Worm (Caenorhabditis elegans): ENCODE data around the gene ZK616.61.
"Not testable (repeated sequence)": the region's sequence is repeated elsewhere in the genome, so short reads cannot be mapped to it uniquely, and the experiment has no call there.

ZK616.61 gene

ce11 chrIV:5455999-5456398 is 50.6 kb downstream of the ZK616.61 start, which contains the start of gene Y4C6A.3:
Gene Y4C6A.3 (minus strand): TSS chrIV:5456099.
- not testable (repeated sequence) for TF ChIP-seq elt-1 (tag; optimal IDR thresholded peaks at IDR 0.05; ENCODE audit: borderline replicate concordance, insufficient read depth); ceh-39 (tag; optimal IDR thresholded peaks at IDR 0.05); bed-3 (GFP tag; optimal IDR thresholded peaks at IDR 0.05)

Data from whole organism, mixed stage, embryonic.